Worm (Caenorhabditis elegans): ENCODE measurements around the gene cdc-25.2.

DNA sequence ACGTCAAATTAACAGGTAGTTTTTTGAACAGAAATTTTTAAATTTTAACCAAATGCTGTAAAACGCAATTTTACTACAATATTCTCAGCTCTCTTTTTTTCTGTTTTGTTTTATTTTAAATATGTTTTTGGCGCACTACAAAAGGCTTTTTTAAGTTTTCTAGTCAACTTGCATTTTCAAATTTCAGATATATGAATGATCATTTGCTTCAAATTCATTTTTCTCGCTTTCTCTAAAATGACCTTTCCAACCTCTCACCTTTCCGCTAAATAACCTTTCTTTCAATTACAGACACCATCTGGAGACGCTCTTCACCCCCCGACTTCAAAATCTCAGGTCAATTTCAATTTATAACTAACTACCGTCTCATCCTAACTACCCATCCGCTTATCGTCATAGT lies at the start of gene cdc-25.2:
- TF ChIP-seq lin-13 (GFP tag; optimal IDR thresholded peaks at IDR 0.05) (no peak), skn-1 (tag; optimal IDR thresholded peaks at IDR 0.05) (no peak)

Data from whole organism, L2 larva.